Worm (Caenorhabditis elegans): ENCODE measurements around the gene nlp-67.

- TF ChIP-seq ceh-45 (GFP tag; IDR thresholded peaks at IDR 0.05) = no peak
- no peak for TF ChIP-seq fkh-10 (GFP tag; optimal IDR thresholded peaks at IDR 0.05)
These were observed 32.9 kb downstream of the nlp-67 start, which contains the start of gene F23A7.1 for ce11 chrX:16217108-16217507.
